Worm (Caenorhabditis elegans): ENCODE measurements around the gene nhr-55.

ce11 chrV:468460-468859 lies 9.5 kb upstream of the nhr-55 start, which contains the start of gene srbc-57:
- TF ChIP-seq jun-1 (tag; optimal IDR thresholded peaks at IDR 0.05) = no peak
- TF ChIP-seq ceh-90 (tag; optimal IDR thresholded peaks at IDR 0.05) = no peak
- no peak for TF ChIP-seq nhr-12 (tag; optimal IDR thresholded peaks at IDR 0.05)
- no peak for TF ChIP-seq ceh-63 (GFP tag; optimal IDR thresholded peaks at IDR 0.05)
- TF ChIP-seq zag-1 (tag; optimal IDR thresholded peaks at IDR 0.05) = no peak
- TF ChIP-seq unc-62 (GFP tag; optimal IDR thresholded peaks at IDR 0.05) = no peak
- no peak for TF ChIP-seq ama-1 (optimal IDR thresholded peaks at IDR 0.05)
- no peak for TF ChIP-seq nhr-28 (tag; optimal IDR thresholded peaks at IDR 0.05)
- no peak for TF ChIP-seq elt-3 (tag; optimal IDR thresholded peaks at IDR 0.05)
- no peak for TF ChIP-seq tbx-2 (tag; optimal IDR thresholded peaks at IDR 0.05)
- TF ChIP-seq skn-1 (tag; optimal IDR thresholded peaks at IDR 0.05) = no peak
- TF ChIP-seq efl-3 (GFP tag; optimal IDR thresholded peaks at IDR 0.05) = no peak
